Worm (Caenorhabditis elegans) whole organism, young adult: Measurements from ENCODE around the gene C46C2.7.

Source experiments
- B0336.3 ChIP-seq: fragments of 200-800 bp; sonication (Bioruptor generic); IDR thresholded peaks from 2 replicates; pipeline ENCODE4 v1.3.6; 2022; ENCODE audit warnings: missing genetic modification characterization, missing compliant biosample characterization
- C06A6.2 ChIP-seq: fragments of 200-800 bp; sonication (Bioruptor generic); conservative IDR thresholded peaks from 2 replicates; pipeline ENCODE4 v1.3.6; 2022; ENCODE audit warnings: missing genetic modification characterization, missing compliant biosample characterization
- F23B12.7 ChIP-seq: sonication (generic microtip); optimal IDR thresholded peaks from 2 replicates; lab custom pipeline; 2017; ENCODE audit warnings: missing genetic modification characterization, mild to moderate bottlenecking, missing compliant biosample characterization, antibody characterized with exemption, moderate library complexity; ENCODE audit not compliant: insufficient read depth
- F33H1.4 ChIP-seq: fragments of 200-800 bp; sonication (Bioruptor generic); IDR thresholded peaks from 2 replicates; pipeline ENCODE4 v1.3.6; 2022; ENCODE audit warnings: missing genetic modification reagents, missing genetic modification characterization, missing compliant biosample characterization
- F37B4.10 ChIP-seq: fragments of 200-800 bp; sonication (Bioruptor generic); IDR thresholded peaks from 2 replicates; pipeline ENCODE4 v1.3.6; 2022; ENCODE audit warnings: missing genetic modification characterization, missing compliant biosample characterization
- F55B11.4 ChIP-seq: sonication (generic microtip); optimal IDR thresholded peaks from 2 replicates; lab custom pipeline; 2016; ENCODE audit warnings: missing compliant biosample characterization, missing genetic modification characterization, borderline replicate concordance; ENCODE audit not compliant: insufficient read depth
- F57A8.1 ChIP-seq: fragments of 200-800 bp; sonication (Bioruptor generic); optimal IDR thresholded peaks from 2 replicates; lab custom pipeline; 2018; ENCODE audit warnings: mild to moderate bottlenecking, missing genetic modification characterization, moderate library complexity, missing compliant biosample characterization
- F57C9.4 ChIP-seq: sonication (generic microtip); optimal IDR thresholded peaks from 2 replicates; lab custom pipeline; 2017; ENCODE audit warnings: mild to moderate bottlenecking, missing genetic modification characterization, missing compliant biosample characterization
- Y56A3A.18 ChIP-seq: fragments of 200-800 bp; sonication (Bioruptor generic); IDR thresholded peaks from 2 replicates; pipeline ENCODE4 v1.3.6; 2022; ENCODE audit warnings: missing genetic modification reagents, missing genetic modification characterization, missing compliant biosample characterization
- Y67H2A.10 ChIP-seq: fragments of 200-800 bp; sonication (Bioruptor generic); conservative IDR thresholded peaks from 2 replicates; pipeline ENCODE4 v1.3.6; 2022; ENCODE audit warnings: missing genetic modification reagents, missing genetic modification characterization, missing compliant biosample characterization
- Y95B8A.8 ChIP-seq: fragments of 200-800 bp; sonication (Bioruptor generic); IDR thresholded peaks from 2 replicates; pipeline ENCODE4 v1.3.6; 2022; ENCODE audit warnings: missing genetic modification reagents, missing genetic modification characterization, missing compliant biosample characterization
- aptf-3 ChIP-seq: fragments of 200-800 bp; sonication (Bioruptor generic); IDR thresholded peaks from 2 replicates; pipeline ENCODE4 v1.3.6; 2022; ENCODE audit warnings: missing genetic modification characterization, missing compliant biosample characterization
- attf-5 ChIP-seq: fragments of 200-800 bp; sonication (Bioruptor generic); optimal IDR thresholded peaks from 2 replicates; lab custom pipeline; 2018; ENCODE audit warnings: mild to moderate bottlenecking, missing genetic modification characterization, missing compliant biosample characterization
- bed-1 ChIP-seq: fragments of 200-800 bp; sonication (Bioruptor generic); IDR thresholded peaks from 2 replicates; pipeline ENCODE4 v1.3.6; 2022; ENCODE audit warnings: missing genetic modification reagents, missing genetic modification characterization, missing compliant biosample characterization
- cebp-1 ChIP-seq, 2 experiments: fragments of 200-800 bp in 1 of 2; sonication (Bioruptor generic) in 1 of 2; sonication (generic microtip) in 1 of 2; IDR thresholded peaks in 1 of 2; optimal IDR thresholded peaks in 1 of 2; 2 replicates each; pipeline versions ENCODE4 v1.3.6 to Lab custom; 2017 to 2022; ENCODE audit warnings: missing compliant biosample characterization in 2 of 2, missing genetic modification characterization in 2 of 2, mild to moderate bottlenecking in 1 of 2, missing genetic modification reagents in 1 of 2, moderate library complexity in 1 of 2
- ceh-40 ChIP-seq: fragments of 200-800 bp; sonication (Bioruptor generic); IDR thresholded peaks from 2 replicates; pipeline ENCODE4 v1.3.6; 2022; ENCODE audit warnings: missing genetic modification characterization, missing compliant biosample characterization
- ceh-58 ChIP-seq: fragments of 200-800 bp; sonication (Bioruptor generic); IDR thresholded peaks from 2 replicates; pipeline ENCODE4 v1.3.6; 2022; ENCODE audit warnings: missing genetic modification characterization, missing compliant biosample characterization
- ceh-91 ChIP-seq: fragments of 200-800 bp; sonication (Bioruptor generic); IDR thresholded peaks from 2 replicates; pipeline ENCODE4 v1.3.6; 2022; ENCODE audit warnings: missing genetic modification reagents, missing genetic modification characterization, missing compliant biosample characterization
- hlh-12 ChIP-seq: sonication (generic microtip); optimal IDR thresholded peaks from 2 replicates; lab custom pipeline; 2016; ENCODE audit warnings: missing genetic modification characterization, missing compliant biosample characterization
- hmg-20 ChIP-seq: fragments of 200-800 bp; sonication (Bioruptor generic); IDR thresholded peaks from 2 replicates; pipeline ENCODE4 v1.3.6; 2022; ENCODE audit warnings: missing genetic modification reagents, missing genetic modification characterization, missing compliant biosample characterization
- let-526 ChIP-seq: fragments of 200-800 bp; sonication (Bioruptor generic); IDR thresholded peaks from 2 replicates; pipeline ENCODE4 v1.3.6; 2022; ENCODE audit warnings: missing genetic modification reagents, missing genetic modification characterization, missing compliant biosample characterization
- madf-6 ChIP-seq: fragments of 200-800 bp; sonication (Bioruptor generic); IDR thresholded peaks from 2 replicates; pipeline ENCODE4 v1.3.6; 2022; ENCODE audit warnings: missing genetic modification reagents, missing genetic modification characterization, missing compliant biosample characterization
- mes-4 ChIP-seq: sonication (generic microtip); optimal IDR thresholded peaks from 2 replicates; lab custom pipeline; 2016; ENCODE audit warnings: missing genotype, missing genetic modification characterization, missing compliant biosample characterization
- mxl-1 ChIP-seq: sonication (generic microtip); optimal IDR thresholded peaks from 2 replicates; lab custom pipeline; 2016; ENCODE audit warnings: missing genetic modification characterization, missing compliant biosample characterization
- nfya-1 ChIP-seq: sonication (generic microtip); optimal IDR thresholded peaks from 2 replicates; lab custom pipeline; 2017; ENCODE audit warnings: antibody characterized with exemption, missing compliant biosample characterization, missing genetic modification characterization, borderline replicate concordance; ENCODE audit not compliant: insufficient read depth
- nhr-179 ChIP-seq: sonication (generic microtip); optimal IDR thresholded peaks from 2 replicates; lab custom pipeline; 2016; ENCODE audit warnings: mild to moderate bottlenecking, missing genetic modification characterization, missing compliant biosample characterization
- nhr-90 ChIP-seq: sonication (generic microtip); optimal IDR thresholded peaks from 2 replicates; lab custom pipeline; 2016; ENCODE audit warnings: missing genotype, mild to moderate bottlenecking, missing genetic modification characterization, missing compliant biosample characterization
- pbrm-1 ChIP-seq: fragments of 200-800 bp; sonication (Bioruptor generic); IDR thresholded peaks from 2 replicates; pipeline ENCODE4 v1.3.6; 2022; ENCODE audit warnings: missing genetic modification reagents, missing genetic modification characterization, missing compliant biosample characterization
- sdz-38 ChIP-seq: sonication (generic microtip); optimal IDR thresholded peaks from 2 replicates; lab custom pipeline; 2016; ENCODE audit warnings: missing genotype, missing genetic modification characterization, missing compliant biosample characterization
- snpc-1.1 ChIP-seq: sonication (generic microtip); optimal IDR thresholded peaks from 2 replicates; lab custom pipeline; 2017; ENCODE audit warnings: missing genetic modification characterization, mild to moderate bottlenecking, missing compliant biosample characterization, antibody characterized with exemption, moderate library complexity, missing genotype, missing genetic modification reagents; ENCODE audit not compliant: insufficient read depth
- tbp1 ChIP-seq: fragments of 200-800 bp; sonication (Bioruptor generic); optimal IDR thresholded peaks from 2 replicates; lab custom pipeline; 2018; ENCODE audit warnings: mild to moderate bottlenecking, missing genetic modification characterization, missing compliant biosample characterization
- xnd-1 ChIP-seq: sonication (generic microtip); optimal IDR thresholded peaks from 2 replicates; lab custom pipeline; 2016; ENCODE audit warnings: missing genotype, missing genetic modification reagents, missing genetic modification characterization, missing compliant biosample characterization
- zim-3 ChIP-seq: sonication (generic microtip); optimal IDR thresholded peaks from 2 replicates; lab custom pipeline; 2017; ENCODE audit warnings: mild to moderate bottlenecking, missing genetic modification characterization, moderate library complexity, missing compliant biosample characterization
- ztf-25 ChIP-seq: fragments of 200-800 bp; sonication (Bioruptor generic); IDR thresholded peaks from 2 replicates; pipeline ENCODE4 v1.3.6; 2022; ENCODE audit warnings: missing genetic modification reagents, missing genetic modification characterization, missing compliant biosample characterization
- ztf-26 ChIP-seq: sonication (generic microtip); optimal IDR thresholded peaks from 2 replicates; lab custom pipeline; 2017; ENCODE audit warnings: missing genetic modification characterization, missing compliant biosample characterization
- ztf-3 ChIP-seq: fragments of 200-800 bp; sonication (Bioruptor generic); optimal IDR thresholded peaks from 2 replicates; lab custom pipeline; 2018; ENCODE audit warnings: mild to moderate bottlenecking, missing genetic modification characterization, missing compliant biosample characterization

The C46C2.7 gene

ce11 chrIV:9146819-9147518, 47.7 kb upstream of the C46C2.7 start, which contains the start of the genes rpb-12 and aly-2 (continued):
- TF ChIP-seq ceh-58 (GFP tag; lab: Robert Waterston, UW) (no peak), nfya-1 (tag; lab: Kevin White, UChicago) (no peak), F33H1.4 (GFP tag; lab: Robert Waterston, UW) (peak; percentile 78), nhr-179 (tag; lab: Kevin White, UChicago) (no peak), ceh-40 (GFP tag; lab: Robert Waterston, UW) (no peak), hlh-12 (tag; lab: Kevin White, UChicago) (no peak), xnd-1 (tag; lab: Kevin White, UChicago) (peak; percentile 88), pbrm-1 (GFP tag; lab: Robert Waterston, UW) (peak; percentile 75), Y67H2A.10 (GFP tag; lab: Robert Waterston, UW) (no peak), attf-5 (GFP tag; lab: Kevin White, UChicago) (peak; percentile 54), let-526 (GFP tag; lab: Robert Waterston, UW) (no peak), F37B4.10 (no peak), F57A8.1 (GFP tag; lab: Kevin White, UChicago) (no peak), nhr-90 (tag; lab: Kevin White, UChicago) (no peak), F23B12.7 (tag; lab: Kevin White, UChicago) (peak; percentile 64), Y95B8A.8 (peak; percentile 55; the same call in 1 of the 2 replicates), sdz-38 (tag; lab: Kevin White, UChicago) (no peak), madf-6 (GFP tag; lab: Robert Waterston, UW) (peak; percentile 97), aptf-3 (GFP tag; lab: Robert Waterston, UW) (no peak), mes-4 (tag; lab: Kevin White, UChicago) (no peak), hmg-20 (no peak), tbp1 (GFP tag; lab: Kevin White, UChicago) (peak; percentile 58), zim-3 (no peak), Y56A3A.18 (GFP tag; lab: Robert Waterston, UW) (no peak), F55B11.4 (tag; lab: Kevin White, UChicago) (no peak), ztf-3 (GFP tag; lab: Kevin White, UChicago) (no peak), snpc-1.1 (peak; percentile 59)
- TF ChIP-seq, all 124 proteins: peak for 41

- TF ChIP-seq C06A6.2 (GFP tag; lab: Robert Waterston, UW) (no peak), mxl-1 (tag; lab: Kevin White, UChicago) (no peak), ztf-26 (no peak), B0336.3 (no peak), bed-1 (GFP tag; lab: Robert Waterston, UW) (no peak), F57C9.4 (tag; lab: Kevin White, UChicago) (no peak), cebp-1 (GFP tag; IDR thresholded peaks at IDR 0.05; lab: Robert Waterston, UW) (no peak), cebp-1 (tag; optimal IDR thresholded peaks at IDR 0.05; lab: Kevin White, UChicago) (no peak)
Observed at ce11 chrIV:9150175-9150574, 44.4 kb upstream of the C46C2.7 start, which contains the start of gene F23B2.7. Gene F23B2.7, plus strand, starts transcription at chrIV:9150475.

- TF ChIP-seq ceh-91 = no peak
- TF ChIP-seq ztf-25 (GFP tag; lab: Robert Waterston, UW) = no peak
Observed at ce11 chrIV:9154263-9154662, 40.4 kb upstream of the C46C2.7 start, which contains the start of gene F23B2.10. Gene F23B2.10, minus strand, starts transcription at chrIV:9154363.
